Worm (Caenorhabditis elegans) whole organism, L1 larva: Measurements from ENCODE around the gene lrr-1.
A peak's percentile ranks its signal among the peaks of the same experiment; 100 is the strongest.

Source experiments
- C16A3.4 ChIP-seq: fragments of 150-350 bp; optimal IDR thresholded peaks from 2 replicates; lab custom pipeline; 2014; ENCODE audit warnings: missing biosample characterization, missing genetic modification characterization
- C34B4.2 ChIP-seq: sonication (generic microtip); optimal IDR thresholded peaks from 2 replicates; lab custom pipeline; 2017; ENCODE audit warnings: mild to moderate bottlenecking, missing genetic modification characterization, missing compliant biosample characterization
- F16B12.6 ChIP-seq: fragments of 150-350 bp; optimal IDR thresholded peaks from 2 replicates; lab custom pipeline; 2014; ENCODE audit warnings: missing biosample characterization, missing genetic modification characterization
- Y116A8C.19 ChIP-seq: sonication (generic microtip); optimal IDR thresholded peaks from 2 replicates; lab custom pipeline; 2016; ENCODE audit warnings: missing compliant biosample characterization, missing genetic modification characterization, borderline replicate concordance
- alr-1 ChIP-seq: fragments of 200-800 bp; sonication (Bioruptor generic); optimal IDR thresholded peaks from 2 replicates; lab custom pipeline; 2018; ENCODE audit warnings: borderline replicate concordance, mild to moderate bottlenecking, missing genetic modification characterization, missing compliant biosample characterization
- blmp-1 ChIP-seq: fragments of 150-350 bp; optimal IDR thresholded peaks from 2 replicates; lab custom pipeline; 2014; ENCODE audit warnings: missing biosample characterization, missing genetic modification characterization
- ceh-63 ChIP-seq: fragments of 200-800 bp; sonication (Bioruptor generic); optimal IDR thresholded peaks from 2 replicates; lab custom pipeline; 2018; ENCODE audit warnings: mild to moderate bottlenecking, missing genetic modification characterization, missing compliant biosample characterization
- ceh-82 ChIP-seq, 3 experiments: fragments of 150-350 bp in 1 of 3; sonication (generic microtip) in 2 of 3; optimal IDR thresholded peaks; 2 replicates each; lab custom pipeline; 2014 to 2017; ENCODE audit warnings: missing biosample characterization in 3 of 3, missing genetic modification characterization in 3 of 3
- dpl-1 ChIP-seq, 3 experiments: fragments of 150-350 bp in 2 of 3; sonication (generic microtip) in 1 of 3; optimal IDR thresholded peaks; 2 replicates each; lab custom pipeline; 2014 to 2017; ENCODE audit warnings: missing biosample characterization in 3 of 3, missing genetic modification characterization in 3 of 3, missing genetic modification reagents in 3 of 3
- efl-1 ChIP-seq, 4 experiments: fragments of 150-350 bp; optimal IDR thresholded peaks in 3 of 4; peaks in 1 of 4; 1 replicate in 1 of 4; 2 replicates in 3 of 4; lab custom pipeline; 2014; ENCODE audit warnings: missing biosample characterization in 2 of 4, missing genetic modification characterization in 2 of 4, missing genetic modification reagents in 2 of 4
- fkh-10 ChIP-seq: sonication (generic microtip); optimal IDR thresholded peaks from 2 replicates; lab custom pipeline; 2017; ENCODE audit warnings: missing biosample characterization, missing genetic modification reagents, missing genetic modification characterization
- fkh-8 ChIP-seq: sonication (generic microtip); optimal IDR thresholded peaks from 2 replicates; lab custom pipeline; 2016; ENCODE audit warnings: mild to moderate bottlenecking, missing genetic modification characterization, missing compliant biosample characterization
- fos-1 ChIP-seq: fragments of 150-350 bp; optimal IDR thresholded peaks from 2 replicates; lab custom pipeline; 2014; ENCODE audit warnings: missing biosample characterization, missing genetic modification characterization
- hlh-4 ChIP-seq: sonication (generic microtip); optimal IDR thresholded peaks from 2 replicates; lab custom pipeline; 2016; ENCODE audit warnings: mild to moderate bottlenecking, missing genetic modification characterization, missing compliant biosample characterization
- irx-1 ChIP-seq: sonication (generic microtip); optimal IDR thresholded peaks from 2 replicates; lab custom pipeline; 2016; ENCODE audit warnings: missing genetic modification characterization, missing compliant biosample characterization
- isw-1 ChIP-seq: fragments of 200-800 bp; sonication (Bioruptor generic); IDR thresholded peaks from 2 replicates; pipeline ENCODE4 v1.3.6; 2022; ENCODE audit warnings: missing genetic modification characterization, missing compliant biosample characterization
- lin-13 ChIP-seq: fragments of 150-350 bp; optimal IDR thresholded peaks from 2 replicates; lab custom pipeline; 2014; ENCODE audit warnings: missing biosample characterization, missing genetic modification reagents, missing genetic modification characterization
- lin-14 ChIP-seq: fragments of 200-800 bp; sonication (Bioruptor generic); optimal IDR thresholded peaks from 2 replicates; lab custom pipeline; 2018; ENCODE audit warnings: mild to moderate bottlenecking, missing genetic modification characterization, moderate library complexity, missing compliant biosample characterization
- lin-15B ChIP-seq: fragments of 150-350 bp; sonication (generic microtip); optimal IDR thresholded peaks from 3 replicates; lab custom pipeline; 2014; ENCODE audit warnings: missing biosample characterization, missing genetic modification characterization
- lin-35 ChIP-seq, 2 experiments: fragments of 150-350 bp; optimal IDR thresholded peaks; 2 replicates each; lab custom pipeline; 2014; ENCODE audit warnings: missing biosample characterization in 2 of 2, missing genetic modification characterization in 2 of 2, missing genetic modification reagents in 2 of 2
- lsy-2 ChIP-seq, 2 experiments: fragments of 150-350 bp; optimal IDR thresholded peaks; 2 replicates each; lab custom pipeline; 2014; ENCODE audit warnings: missing biosample characterization in 2 of 2, missing genetic modification characterization in 2 of 2
- mab-9 ChIP-seq: fragments of 200-800 bp; sonication (Bioruptor generic); IDR thresholded peaks from 2 replicates; pipeline ENCODE4 v1.3.6; 2022; ENCODE audit warnings: missing genetic modification reagents, missing genetic modification characterization, missing compliant biosample characterization
- mep-1 ChIP-seq: fragments of 150-350 bp; optimal IDR thresholded peaks from 2 replicates; lab custom pipeline; 2014; ENCODE audit warnings: missing biosample characterization, missing genetic modification characterization
- nhr-19 ChIP-seq: fragments of 200-800 bp; sonication (Bioruptor generic); conservative IDR thresholded peaks from 2 replicates; pipeline ENCODE4 v1.3.6; 2022; ENCODE audit warnings: missing genetic modification characterization, missing compliant biosample characterization
- nhr-237 ChIP-seq: fragments of 150-350 bp; optimal IDR thresholded peaks from 2 replicates; lab custom pipeline; 2014; ENCODE audit warnings: missing biosample characterization, missing genetic modification characterization
- nhr-47 ChIP-seq: sonication (generic microtip); optimal IDR thresholded peaks from 2 replicates; lab custom pipeline; 2016; ENCODE audit warnings: mild to moderate bottlenecking, missing genetic modification characterization, moderate library complexity, missing compliant biosample characterization
- nhr-71 ChIP-seq: sonication (generic microtip); optimal IDR thresholded peaks from 2 replicates; lab custom pipeline; 2016; ENCODE audit warnings: mild to moderate bottlenecking, missing genetic modification characterization, moderate library complexity, missing compliant biosample characterization
- nhr-77 ChIP-seq: fragments of 150-350 bp; optimal IDR thresholded peaks from 2 replicates; lab custom pipeline; 2014; ENCODE audit warnings: missing biosample characterization, missing genetic modification characterization
- nhr-90 ChIP-seq: sonication (generic microtip); optimal IDR thresholded peaks from 2 replicates; lab custom pipeline; 2016; ENCODE audit warnings: mild to moderate bottlenecking, missing genetic modification characterization, missing compliant biosample characterization; ENCODE audit not compliant: poor library complexity
- pag-3 ChIP-seq: sonication (generic microtip); optimal IDR thresholded peaks from 2 replicates; lab custom pipeline; 2017; ENCODE audit warnings: missing genetic modification characterization, mild to moderate bottlenecking, missing compliant biosample characterization, antibody characterized with exemption, borderline replicate concordance; ENCODE audit not compliant: insufficient read depth
- pqm-1 ChIP-seq: sonication (generic microtip); optimal IDR thresholded peaks from 3 replicates; lab custom pipeline; 2017; ENCODE audit warnings: missing biosample characterization, missing genetic modification characterization
- rnt-1 ChIP-seq: sonication (generic microtip); optimal IDR thresholded peaks from 2 replicates; lab custom pipeline; 2016; ENCODE audit warnings: mild to moderate bottlenecking, missing genetic modification characterization, moderate library complexity, missing compliant biosample characterization
- skn-1 ChIP-seq: fragments of 150-350 bp; optimal IDR thresholded peaks from 2 replicates; lab custom pipeline; 2014; ENCODE audit warnings: missing biosample characterization, missing genetic modification characterization
- snu-23 ChIP-seq: sonication (generic microtip); optimal IDR thresholded peaks from 2 replicates; lab custom pipeline; 2016; ENCODE audit warnings: missing genetic modification characterization, missing compliant biosample characterization
- sup-37 ChIP-seq: fragments of 200-800 bp; sonication (Bioruptor generic); optimal IDR thresholded peaks from 2 replicates; lab custom pipeline; 2018; ENCODE audit warnings: mild to moderate bottlenecking, missing genetic modification characterization, missing compliant biosample characterization
- unc-130 ChIP-seq: fragments of 150-350 bp; optimal IDR thresholded peaks from 2 replicates; lab custom pipeline; 2017; ENCODE audit warnings: missing biosample characterization, missing genetic modification characterization, inconsistent platforms
- unc-86 ChIP-seq: sonication (generic microtip); optimal IDR thresholded peaks from 2 replicates; lab custom pipeline; 2016; ENCODE audit warnings: missing genetic modification characterization, missing compliant biosample characterization
- zag-1 ChIP-seq: fragments of 150-350 bp; optimal IDR thresholded peaks from 2 replicates; lab custom pipeline; 2014; ENCODE audit warnings: missing biosample characterization, missing genetic modification characterization

Gene lrr-1

ce11 chrII:5042381-5042930, 6.2 kb upstream of the lrr-1 start:
- peak; percentile 78 for TF ChIP-seq lin-14
- TF ChIP-seq ceh-82 (tag; optimal IDR thresholded peaks at IDR 0.05; lab: Kevin White, UChicago) = peak in 1 of 3 experiments; percentile 47
- TF ChIP-seq nhr-47 = no peak
- TF ChIP-seq skn-1 (tag; lab: Kevin White, UChicago) = no peak
- peak in 1 of 2 experiments; percentile 28 for TF ChIP-seq lsy-2 (tag; optimal IDR thresholded peaks at IDR 0.05; lab: Kevin White, UChicago)
- no peak for TF ChIP-seq efl-1 (optimal IDR thresholded peaks at IDR 0.05; lab: Kevin White, UChicago)
- TF ChIP-seq efl-1 (GFP tag; optimal IDR thresholded peaks at IDR 0.05 in 1 of 2; lab: Kevin White, UChicago) = peak in 1 of 2 experiments; percentile 62
- peak; percentile 36 for TF ChIP-seq fkh-8
- TF ChIP-seq mep-1 (tag; lab: Kevin White, UChicago) = peak; percentile 8
- TF ChIP-seq fkh-10 (GFP tag; lab: Kevin White, UChicago) = peak; percentile 63
- TF ChIP-seq snu-23 (GFP tag; lab: Kevin White, UChicago) = peak; percentile 8
- no peak for TF ChIP-seq ceh-63 (GFP tag; lab: Kevin White, UChicago)
- TF ChIP-seq nhr-71 = peak; percentile 14
- TF ChIP-seq nhr-237 (tag; lab: Kevin White, UChicago) = no peak
- peak; percentile 57 for TF ChIP-seq unc-86 (tag; lab: Kevin White, UChicago)
- TF ChIP-seq dpl-1 (GFP tag; optimal IDR thresholded peaks at IDR 0.05; lab: Kevin White, UChicago) = no peak

- TF ChIP-seq lsy-2 (tag; optimal IDR thresholded peaks at IDR 0.05; lab: Kevin White, UChicago) (peak in 1 of 2 experiments; percentile 43), nhr-19 (no peak), dpl-1 (GFP tag; optimal IDR thresholded peaks at IDR 0.05; lab: Kevin White, UChicago) (peak in 2 of 3 experiments; percentile 16 to 59), efl-1 (optimal IDR thresholded peaks at IDR 0.05; lab: Kevin White, UChicago) (peak in 1 of 2 experiments; percentile 22), efl-1 (GFP tag; optimal IDR thresholded peaks at IDR 0.05 in 1 of 2; lab: Kevin White, UChicago) (peak; percentile 46 to 84), lin-35 (GFP tag; optimal IDR thresholded peaks at IDR 0.05; lab: Kevin White, UChicago) (peak in 1 of 2 experiments; percentile 50)
Measured at ce11 chrII:5040631-5041156, 4.5 kb upstream of the lrr-1 start, which contains the start of gene F33G12.7. F33G12.7 (minus strand) TSS chrII:5040681.

- TF ChIP-seq F16B12.6 (tag; lab: Kevin White, UChicago) (peak; percentile 79), zag-1 (tag; lab: Kevin White, UChicago) (no peak), blmp-1 (tag; lab: Kevin White, UChicago) (peak; percentile 20), alr-1 (tag; lab: Kevin White, UChicago) (no peak), mep-1 (tag; lab: Kevin White, UChicago) (peak; percentile 29), hlh-4 (tag; lab: Kevin White, UChicago) (no peak), efl-1 (optimal IDR thresholded peaks at IDR 0.05; lab: Kevin White, UChicago) (peak; percentile 10 to 33), efl-1 (GFP tag; optimal IDR thresholded peaks at IDR 0.05 in 1 of 2; lab: Kevin White, UChicago) (peak; percentile 38 to 84), lsy-2 (tag; optimal IDR thresholded peaks at IDR 0.05; lab: Kevin White, UChicago) (peak; percentile 6 to 31), lin-35 (GFP tag; optimal IDR thresholded peaks at IDR 0.05; lab: Kevin White, UChicago) (peak in 1 of 2 experiments; percentile 55), dpl-1 (GFP tag; optimal IDR thresholded peaks at IDR 0.05; lab: Kevin White, UChicago) (peak in 1 of 3 experiments; percentile 42)
Measured at ce11 chrII:5039912-5040311, 3.7 kb upstream of the lrr-1 start, which contains the start of gene golg-2. golg-2 (minus strand) TSS chrII:5040091.

ce11 chrII:5033935-5034334, 2.3 kb downstream of the lrr-1 start, which contains the start of gene F33G12.3:
F33G12.3 (minus strand) TSS chrII:5034035.
- TF ChIP-seq unc-130 (no peak), pqm-1 (no peak), C34B4.2 (tag; lab: Kevin White, UChicago) (no peak), pag-3 (tag; lab: Kevin White, UChicago) (no peak), fkh-10 (GFP tag; lab: Kevin White, UChicago) (no peak), lin-15B (tag; lab: Kevin White, UChicago) (no peak), Y116A8C.19 (no peak)

ce11 chrII:5032669-5033068, 3.6 kb downstream of the lrr-1 start:
- TF ChIP-seq ceh-63 (GFP tag; lab: Kevin White, UChicago) (no peak), C16A3.4 (tag; lab: Kevin White, UChicago) (peak; percentile 41), nhr-77 (tag; lab: Kevin White, UChicago) (peak; percentile 9), lin-35 (GFP tag; optimal IDR thresholded peaks at IDR 0.05; lab: Kevin White, UChicago) (peak; percentile 49 to 71), lin-14 (peak; percentile 40), sup-37 (no peak), nhr-71 (peak; percentile 71), efl-1 (optimal IDR thresholded peaks at IDR 0.05; lab: Kevin White, UChicago) (peak; percentile 54 to 59), efl-1 (GFP tag; optimal IDR thresholded peaks at IDR 0.05 in 1 of 2; lab: Kevin White, UChicago) (peak; percentile 51 to 95), mab-9 (no peak), irx-1 (tag; lab: Kevin White, UChicago) (peak; percentile 24), nhr-90 (tag; lab: Kevin White, UChicago) (peak; percentile 38), F16B12.6 (tag; lab: Kevin White, UChicago) (peak; percentile 48), fos-1 (tag; lab: Kevin White, UChicago) (peak; percentile 55), nhr-47 (peak; percentile 74), rnt-1 (tag; lab: Kevin White, UChicago) (peak; percentile 69), isw-1 (GFP tag; lab: Robert Waterston, UW) (peak; percentile 26; the same call in 1 of the 2 replicates), snu-23 (GFP tag; lab: Kevin White, UChicago) (peak; percentile 80), lin-13 (GFP tag; lab: Kevin White, UChicago) (peak; percentile 23)
